Worm (Caenorhabditis elegans): ENCODE results near the gene crt-1.

- TF ChIP-seq flt-1 (GFP tag; IDR thresholded peaks at IDR 0.05) (no peak), klf-2 (GFP tag; conservative IDR thresholded peaks at IDR 0.05) (no peak)
Observed at ce11 chrV:6131100-6131499, 30.8 kb upstream of the crt-1 start, which contains the start of gene exp-2.
